Worm (Caenorhabditis elegans) whole organism, late embryonic: ENCODE data around the gene F07F6.2.

Source experiments
- F13H6.1 ChIP-seq: sonication (generic microtip); optimal IDR thresholded peaks from 2 replicates; lab custom pipeline; 2016; ENCODE audit warnings: missing genetic modification characterization, missing compliant biosample characterization
- ama-1 ChIP-seq: fragments of 150-350 bp; optimal IDR thresholded peaks from 2 replicates; lab custom pipeline; 2014
- elt-4 ChIP-seq: sonication (generic microtip); optimal IDR thresholded peaks from 2 replicates; lab custom pipeline; 2016; ENCODE audit warnings: missing genetic modification characterization, missing compliant biosample characterization

ce11 chrII:5478318-5478717 lies 48.3 kb downstream of the F07F6.2 start, which contains the start of gene F56D1.1:
- TF ChIP-seq F13H6.1 = no peak
- TF ChIP-seq ama-1 (lab: Kevin White, UChicago) = no peak
- no peak for TF ChIP-seq elt-4 (tag; lab: Kevin White, UChicago)
